Fruit fly (Drosophila melanogaster) whole organism, pupa: ENCODE data around the gene Fhos.
A peak's percentile ranks its signal among the peaks of the same experiment; 100 is the strongest.

Experiments used
- CG10348 ChIP-seq: fragments of 200-800 bp; sonication (Bioruptor generic); IDR thresholded peaks from 2 replicates; pipeline ENCODE4 v1.3.6; 2022; ENCODE audit warnings: missing biosample characterization, missing genetic modification characterization
- CG12605 ChIP-seq: fragments of 200-800 bp; sonication (Bioruptor generic); IDR thresholded peaks from 2 replicates; pipeline ENCODE4 v1.3.6; 2022; ENCODE audit warnings: missing biosample characterization, missing genetic modification characterization
- CG13204 ChIP-seq: fragments of 200-800 bp; sonication (Bioruptor generic); optimal IDR thresholded peaks from 2 replicates; lab custom pipeline; 2018; ENCODE audit warnings: missing biosample characterization, mild to moderate bottlenecking, missing genetic modification characterization, moderate library complexity
- CG14655 ChIP-seq: fragments of 200-800 bp; sonication (Bioruptor generic); optimal IDR thresholded peaks from 3 replicates; lab custom pipeline; 2017; ENCODE audit warnings: mild to moderate bottlenecking, missing biosample characterization, missing genetic modification reagents, missing genetic modification characterization
- CG15710 ChIP-seq: fragments of 200-800 bp; sonication (Bioruptor generic); optimal IDR thresholded peaks from 2 replicates; lab custom pipeline; 2018; ENCODE audit warnings: missing biosample characterization, mild to moderate bottlenecking, missing genetic modification characterization, moderate library complexity
- CG17806 ChIP-seq: fragments of 200-800 bp; sonication (Bioruptor generic); optimal IDR thresholded peaks from 2 replicates; lab custom pipeline; 2018; ENCODE audit warnings: missing biosample characterization, mild to moderate bottlenecking, missing genetic modification characterization, moderate library complexity
- CG32121 ChIP-seq: fragments of 200-800 bp; sonication (Bioruptor generic); IDR thresholded peaks from 2 replicates; pipeline ENCODE4 v1.3.6; 2022; ENCODE audit warnings: missing biosample characterization, missing genetic modification characterization
- CG34367 ChIP-seq: fragments of 200-800 bp; sonication (Bioruptor generic); optimal IDR thresholded peaks from 2 replicates; lab custom pipeline; 2018; ENCODE audit warnings: missing biosample characterization, mild to moderate bottlenecking, missing genetic modification characterization
- CG4496 ChIP-seq: fragments of 200-800 bp; sonication (Bioruptor generic); IDR thresholded peaks from 3 replicates; pipeline ENCODE4 v1.3.6; 2022; ENCODE audit warnings: missing biosample characterization, missing genetic modification characterization
- CG8159 ChIP-seq: fragments of 200-800 bp; sonication (Bioruptor generic); optimal IDR thresholded peaks from 3 replicates; lab custom pipeline; 2018; ENCODE audit warnings: missing biosample characterization, mild to moderate bottlenecking, missing genetic modification characterization, moderate library complexity
- CG8301 ChIP-seq: fragments of 200-800 bp; sonication (Bioruptor generic); optimal IDR thresholded peaks from 2 replicates; lab custom pipeline; 2018; ENCODE audit warnings: missing biosample characterization, mild to moderate bottlenecking, missing genetic modification characterization
- CG9948 ChIP-seq: fragments of 200-800 bp; sonication (Bioruptor generic); optimal IDR thresholded peaks from 2 replicates; lab custom pipeline; 2018; ENCODE audit warnings: missing biosample characterization, mild to moderate bottlenecking, missing genetic modification characterization, moderate library complexity
- D1 ChIP-seq: fragments of 200-800 bp; sonication (Bioruptor generic); optimal IDR thresholded peaks from 2 replicates; lab custom pipeline; 2018; ENCODE audit warnings: missing biosample characterization, mild to moderate bottlenecking, missing genetic modification characterization, moderate library complexity
- EcR ChIP-seq: fragments of 200-800 bp; sonication (Bioruptor generic); optimal IDR thresholded peaks from 3 replicates; lab custom pipeline; 2019; ENCODE audit warnings: missing biosample characterization, missing genetic modification characterization, mild to moderate bottlenecking, moderate library complexity, missing genetic modification reagents
- Ets98B ChIP-seq: fragments of 200-800 bp; sonication (Bioruptor generic); IDR thresholded peaks from 2 replicates; pipeline ENCODE4 v1.3.6; 2022; ENCODE audit warnings: missing biosample characterization, missing genetic modification characterization
- Pif1A ChIP-seq: fragments of 200-800 bp; sonication (Bioruptor generic); optimal IDR thresholded peaks from 3 replicates; lab custom pipeline; 2016; ENCODE audit warnings: missing biosample characterization, missing genetic modification characterization
- Pif1B ChIP-seq: fragments of 200-800 bp; sonication (Bioruptor generic); optimal IDR thresholded peaks from 3 replicates; lab custom pipeline; 2016; ENCODE audit warnings: missing biosample characterization, missing genetic modification characterization
- Snoo ChIP-seq: fragments of 200-800 bp; sonication (Bioruptor generic); optimal IDR thresholded peaks from 3 replicates; lab custom pipeline; 2017; ENCODE audit warnings: missing biosample characterization, mild to moderate bottlenecking, missing genetic modification characterization, inconsistent platforms
- fd96Ca ChIP-seq: fragments of 200-800 bp; sonication (Bioruptor generic); IDR thresholded peaks from 3 replicates; pipeline ENCODE4 v1.3.6; 2022; ENCODE audit warnings: missing biosample characterization, missing genetic modification characterization
- gl ChIP-seq: fragments of 200-800 bp; sonication (Bioruptor generic); optimal IDR thresholded peaks from 2 replicates; lab custom pipeline; 2018; ENCODE audit warnings: missing biosample characterization, mild to moderate bottlenecking, missing genetic modification characterization
- rn ChIP-seq: fragments of 200-800 bp; sonication (Bioruptor generic); IDR thresholded peaks from 2 replicates; pipeline ENCODE4 v1.3.6; 2022; ENCODE audit warnings: missing biosample characterization, missing genetic modification characterization

The Fhos gene

dm6 chr3L:8716013-8716412 is 37.4 kb upstream of the Fhos start:
- TF ChIP-seq Snoo (tag; lab: Kevin White, UChicago) (peak; percentile 1), CG15710 (peak; percentile 19), CG8159 (tag; lab: Kevin White, UChicago) (peak; percentile 46), gl (no peak), CG8301 (peak; percentile 17), Pif1A (GFP tag; lab: Kevin White, UChicago) (peak; percentile 31), fd96Ca (no peak), CG34367 (tag; lab: Kevin White, UChicago) (peak; percentile 4), CG14655 (peak; percentile 54), Pif1B (GFP tag; lab: Kevin White, UChicago) (no peak), CG4496 (GFP tag; lab: Robert Waterston, UW) (no peak), CG17806 (tag; lab: Kevin White, UChicago) (peak; percentile 33), CG9948 (tag; lab: Kevin White, UChicago) (peak; percentile 32)
- TF ChIP-seq, all 21 proteins: peak for 9

- TF ChIP-seq D1 (tag; lab: Kevin White, UChicago) (peak; percentile 90), CG8159 (tag; lab: Kevin White, UChicago) (no peak)
Measured at dm6 chr3L:8718602-8719001, 34.8 kb upstream of the Fhos start.

- no peak for TF ChIP-seq CG13204 (GFP tag; lab: Kevin White, UChicago)
- TF ChIP-seq rn (GFP tag; lab: Robert Waterston, UW) = no peak
- no peak for TF ChIP-seq CG10348 (GFP tag; lab: Robert Waterston, UW)
- TF ChIP-seq Pif1A (GFP tag; lab: Kevin White, UChicago) = peak; percentile 4
- TF ChIP-seq CG34367 (tag; lab: Kevin White, UChicago) = no peak
- peak; percentile 30 for TF ChIP-seq Snoo (tag; lab: Kevin White, UChicago)
Measured at dm6 chr3L:8719990-8720559, 33.3 kb upstream of the Fhos start, which contains the start of gene SrpRbeta. Gene SrpRbeta, minus strand, starts transcription at chr3L:8720225.

- no peak for TF ChIP-seq D1 (tag; lab: Kevin White, UChicago)
- TF ChIP-seq gl = peak; percentile 92
- peak; percentile 97 for TF ChIP-seq rn (GFP tag; lab: Robert Waterston, UW)
- peak; percentile 96 for TF ChIP-seq fd96Ca
- TF ChIP-seq CG32121 = peak; percentile 97
- TF ChIP-seq Snoo (tag; lab: Kevin White, UChicago) = peak; percentile 98
- TF ChIP-seq CG13204 (GFP tag; lab: Kevin White, UChicago) = peak; percentile 87
- peak; percentile 98 for TF ChIP-seq CG14655
- TF ChIP-seq CG34367 (tag; lab: Kevin White, UChicago) = peak; percentile 96
- TF ChIP-seq CG9948 (tag; lab: Kevin White, UChicago) = peak; percentile 98
- peak; percentile 89 for TF ChIP-seq Pif1B (GFP tag; lab: Kevin White, UChicago)
- peak; percentile 91 for TF ChIP-seq CG12605 (GFP tag; lab: Robert Waterston, UW)
- TF ChIP-seq EcR = no peak
- peak; percentile 93 for TF ChIP-seq Ets98B (GFP tag; lab: Robert Waterston, UW)
- peak; percentile 98 for TF ChIP-seq CG8301
- TF ChIP-seq Pif1A (GFP tag; lab: Kevin White, UChicago) = peak; percentile 97
- peak; percentile 98 for TF ChIP-seq CG8159 (tag; lab: Kevin White, UChicago)
- TF ChIP-seq CG17806 (tag; lab: Kevin White, UChicago) = peak; percentile 96
- peak; percentile 97 for TF ChIP-seq CG10348 (GFP tag; lab: Robert Waterston, UW)
- TF ChIP-seq CG4496 (GFP tag; lab: Robert Waterston, UW) = peak; percentile 97
- TF ChIP-seq CG15710 = peak; percentile 98
Measured at dm6 chr3L:8721145-8721544, 32.3 kb upstream of the Fhos start, which contains the start of the genes CG32022 and CG6511. Gene CG32022, minus strand, starts transcription at chr3L:8721272. Gene CG6511, plus strand, starts transcription at chr3L:8721324.

- no peak for TF ChIP-seq rn (GFP tag; lab: Robert Waterston, UW)
- no peak for TF ChIP-seq CG10348 (GFP tag; lab: Robert Waterston, UW)
- no peak for TF ChIP-seq CG8301
- no peak for TF ChIP-seq CG8159 (tag; lab: Kevin White, UChicago)
- TF ChIP-seq CG17806 (tag; lab: Kevin White, UChicago) = no peak
Measured at dm6 chr3L:8725252-8725651, 28.2 kb upstream of the Fhos start.

- no peak for TF ChIP-seq rn (GFP tag; lab: Robert Waterston, UW)
- no peak for TF ChIP-seq CG17806 (tag; lab: Kevin White, UChicago)
- no peak for TF ChIP-seq CG13204 (GFP tag; lab: Kevin White, UChicago)
- no peak for TF ChIP-seq CG10348 (GFP tag; lab: Robert Waterston, UW)
Measured at dm6 chr3L:8725674-8726073, 27.7 kb upstream of the Fhos start, which contains the start of gene CG43965. Gene CG43965, minus strand, starts transcription at chr3L:8725774.

dm6 chr3L:8726317-8726841 is 27.0 kb upstream of the Fhos start, which contains the start of gene Cp18:
Gene Cp18, plus strand, starts transcription at chr3L:8726791.
- TF ChIP-seq fd96Ca (no peak), CG14655 (no peak), gl (no peak), Pif1B (GFP tag; lab: Kevin White, UChicago) (no peak), CG34367 (tag; lab: Kevin White, UChicago) (no peak), Pif1A (GFP tag; lab: Kevin White, UChicago) (no peak), CG8301 (no peak), CG13204 (GFP tag; lab: Kevin White, UChicago) (no peak), CG8159 (tag; lab: Kevin White, UChicago) (no peak), CG15710 (no peak), Ets98B (GFP tag; lab: Robert Waterston, UW) (no peak), CG4496 (GFP tag; lab: Robert Waterston, UW) (no peak), EcR (no peak)
